Worm (Caenorhabditis elegans) whole organism, mixed stage, embryonic: ENCODE data around the gene nhr-63.

Experiments used
- M03D4.4 ChIP-seq: sonication (generic microtip); optimal IDR thresholded peaks from 2 replicates; lab custom pipeline; 2017; ENCODE audit warnings: mild to moderate bottlenecking, missing genetic modification characterization, missing compliant biosample characterization
- hlh-1 ChIP-seq: fragments of 150-350 bp; optimal IDR thresholded peaks from 2 replicates; lab custom pipeline; 2014; ENCODE audit warnings: missing biosample characterization, missing genetic modification reagents, missing genetic modification characterization
- lin-13 ChIP-seq: fragments of 150-350 bp; optimal IDR thresholded peaks from 2 replicates; lab custom pipeline; 2014; ENCODE audit warnings: missing biosample characterization, missing genetic modification characterization
- lsy-2 ChIP-seq: fragments of 150-350 bp; optimal IDR thresholded peaks from 2 replicates; lab custom pipeline; 2014; ENCODE audit warnings: missing biosample characterization, missing genetic modification characterization
- nhr-12 ChIP-seq: fragments of 150-350 bp; optimal IDR thresholded peaks from 2 replicates; lab custom pipeline; 2014; ENCODE audit warnings: missing biosample characterization, missing genetic modification characterization
- nhr-28 ChIP-seq: fragments of 150-350 bp; optimal IDR thresholded peaks from 2 replicates; lab custom pipeline; 2014; ENCODE audit warnings: missing biosample characterization, missing genetic modification characterization
- nhr-76 ChIP-seq: sonication (generic microtip); optimal IDR thresholded peaks from 2 replicates; lab custom pipeline; 2017; ENCODE audit warnings: missing biosample characterization, missing genetic modification characterization
- pha-4 ChIP-seq: fragments of 150-350 bp; optimal IDR thresholded peaks from 2 replicates; lab custom pipeline; 2018; ENCODE audit warnings: missing biosample characterization, missing genetic modification reagents, missing genetic modification characterization
- unc-62 ChIP-seq: fragments of 150-350 bp; optimal IDR thresholded peaks from 2 replicates; lab custom pipeline; 2014; ENCODE audit warnings: missing biosample characterization, missing genetic modification reagents, missing genetic modification characterization
- ztf-11 ChIP-seq: fragments of 150-350 bp; optimal IDR thresholded peaks from 2 replicates; lab custom pipeline; 2014; ENCODE audit warnings: missing biosample characterization, missing genetic modification characterization

DNA sequence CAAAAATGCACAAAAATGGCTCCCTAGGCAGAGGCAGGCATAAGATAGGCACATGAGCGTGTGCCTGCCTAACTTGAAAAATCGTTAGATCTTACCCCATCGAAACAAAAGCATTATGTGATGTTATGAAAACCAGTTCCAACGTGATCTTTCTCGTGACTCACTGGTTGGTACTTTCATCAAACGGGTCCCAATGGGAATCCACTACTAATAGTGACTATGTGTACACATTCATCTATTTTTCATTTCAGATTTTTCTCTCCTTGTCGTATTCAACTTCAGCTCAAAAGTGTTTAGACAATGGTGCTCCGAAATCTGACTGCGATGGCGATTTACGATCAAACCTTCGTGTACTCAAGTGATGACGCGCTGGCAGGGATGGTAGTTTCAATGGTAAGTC is 15.3 kb downstream of the nhr-63 start, which contains the start of gene srx-43:
- no peak for TF ChIP-seq M03D4.4
- no peak for TF ChIP-seq pha-4 (tag; lab: Kevin White, UChicago)
- no peak for TF ChIP-seq unc-62
- no peak for TF ChIP-seq nhr-28
- TF ChIP-seq lin-13 (tag; lab: Kevin White, UChicago) = no peak
- TF ChIP-seq nhr-12 (tag; lab: Kevin White, UChicago) = no peak
- TF ChIP-seq ztf-11 (tag; lab: Kevin White, UChicago) = no peak
- no peak for TF ChIP-seq lsy-2
- no peak for TF ChIP-seq hlh-1 (tag; lab: Kevin White, UChicago)
- TF ChIP-seq nhr-76 (tag; lab: Kevin White, UChicago) = no peak
